Worm (Caenorhabditis elegans): Measurements from ENCODE around the gene F53F4.18.

The F53F4.18 gene

DNA sequence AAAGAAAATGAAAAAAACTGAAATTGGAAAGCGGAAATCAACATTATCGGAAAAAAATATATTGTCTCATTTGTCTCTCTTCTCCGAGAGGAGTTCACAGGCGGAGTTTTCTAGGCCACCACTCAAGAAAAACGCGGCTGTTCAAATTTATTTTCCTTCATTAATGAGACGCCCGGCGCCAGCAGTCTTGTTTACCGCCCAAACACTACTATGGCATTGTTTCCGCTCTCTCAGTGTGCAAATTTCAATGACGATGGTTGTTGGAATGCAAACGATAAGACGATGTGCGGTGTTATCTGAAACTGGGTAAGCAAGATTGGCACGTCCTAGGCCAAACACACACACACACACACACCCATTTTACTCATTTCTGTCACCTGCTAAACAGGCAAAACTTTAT, 33.2 kb upstream of the F53F4.18 start, which contains the start of gene cav-2 (continued):
- TF ChIP-seq F33H1.4 (GFP tag; IDR thresholded peaks at IDR 0.05): peak; percentile 44
- peak; percentile 95 for TF ChIP-seq lin-54 (GFP tag; optimal IDR thresholded peaks at IDR 0.05)
- TF ChIP-seq snpc-1.3 (tag; optimal IDR thresholded peaks at IDR 0.05; ENCODE audit: insufficient read depth): no peak
- TF ChIP-seq atf-7 (tag; optimal IDR thresholded peaks at IDR 0.05): peak; percentile 74
- no peak for TF ChIP-seq egrh-3 (GFP tag; IDR thresholded peaks at IDR 0.05)
- TF ChIP-seq egl-44 (GFP tag; IDR thresholded peaks at IDR 0.05): peak; percentile 33; the same call in 1 of the 2 replicates
- TF ChIP-seq D2030.7 (GFP tag; IDR thresholded peaks at IDR 0.05): peak; percentile 41
- TF ChIP-seq ceh-91 (GFP tag; IDR thresholded peaks at IDR 0.05): no peak
- TF ChIP-seq tbp1 (GFP tag; optimal IDR thresholded peaks at IDR 0.05): peak; percentile 4
- TF ChIP-seq xnd-1 (tag; optimal IDR thresholded peaks at IDR 0.05): peak; percentile 4
- TF ChIP-seq B0336.3 (GFP tag; IDR thresholded peaks at IDR 0.05): peak; percentile 61; the same call in 1 of the 2 replicates
- 0 out of 2 replicates have a peak, but pooled peaks have one; percentile 45 for TF ChIP-seq ceh-100 (GFP tag; IDR thresholded peaks at IDR 0.05)
- no peak for TF ChIP-seq unc-62 (GFP tag; optimal IDR thresholded peaks at IDR 0.05)
- peak; percentile 97 for TF ChIP-seq unc-130 (GFP tag; optimal IDR thresholded peaks at IDR 0.05)
- TF ChIP-seq B0035.1 (tag; optimal IDR thresholded peaks at IDR 0.05): peak; percentile 88
- 0 out of 2 replicates have a peak, but pooled peaks have one; percentile 51 for TF ChIP-seq ztf-28 (GFP tag; IDR thresholded peaks at IDR 0.05)
- peak; percentile 74 for TF ChIP-seq efl-1 (GFP tag; optimal IDR thresholded peaks at IDR 0.05)
- peak; percentile 36 for TF ChIP-seq F22D6.2 (tag; optimal IDR thresholded peaks at IDR 0.05)
- TF ChIP-seq snpc-4 (GFP tag; optimal IDR thresholded peaks at IDR 0.05): no peak
- peak in 2 of 4 experiments; percentile 40 to 78 for TF ChIP-seq snpc-4 (tag; optimal IDR thresholded peaks at IDR 0.05)
- TF ChIP-seq F49E8.2 (tag; optimal IDR thresholded peaks at IDR 0.05; ENCODE audit: insufficient read depth): no peak
- TF ChIP-seq sea-2 (GFP tag; IDR thresholded peaks at IDR 0.05): no peak
- TF ChIP-seq fkh-3 (tag; optimal IDR thresholded peaks at IDR 0.05): no peak
- TF ChIP-seq ztf-26 (tag; optimal IDR thresholded peaks at IDR 0.05): no peak
- peak; percentile 60 for TF ChIP-seq lir-1 (GFP tag; conservative IDR thresholded peaks at IDR 0.05)
- TF ChIP-seq attf-5 (GFP tag; optimal IDR thresholded peaks at IDR 0.05): peak; percentile 78
- peak; percentile 20 for TF ChIP-seq ztf-3 (GFP tag; optimal IDR thresholded peaks at IDR 0.05)
- TF ChIP-seq Y95B8A.8 (GFP tag; IDR thresholded peaks at IDR 0.05): peak; percentile 71; the same call in 1 of the 2 replicates
- peak; percentile 58 for TF ChIP-seq chd-7 (tag; optimal IDR thresholded peaks at IDR 0.05)
- peak; percentile 18 for TF ChIP-seq F23B12.7 (tag; optimal IDR thresholded peaks at IDR 0.05; ENCODE audit: insufficient read depth)
- no peak for TF ChIP-seq rpc-1 (optimal IDR thresholded peaks at IDR 0.05)
- TF ChIP-seq rpc-1 (tag; optimal IDR thresholded peaks at IDR 0.05): no peak
- TF ChIP-seq C17E4.6 (GFP tag; IDR thresholded peaks at IDR 0.05): no peak
- 0 out of 2 replicates have a peak, but pooled peaks have one; percentile 52 for TF ChIP-seq Y67H2A.10 (GFP tag; conservative IDR thresholded peaks at IDR 0.05)
- TF ChIP-seq B0019.2 (GFP tag; conservative IDR thresholded peaks at IDR 0.05): no peak
- peak; percentile 52; the same call in 1 of the 2 replicates for TF ChIP-seq nfyb-1 (GFP tag; IDR thresholded peaks at IDR 0.05)
- no peak for TF ChIP-seq nfya-1 (tag; optimal IDR thresholded peaks at IDR 0.05; ENCODE audit: borderline replicate concordance, insufficient read depth)
- no peak for TF ChIP-seq hlh-26 (GFP tag; conservative IDR thresholded peaks at IDR 0.05)

- no peak for TF ChIP-seq aptf-3 (GFP tag; IDR thresholded peaks at IDR 0.05)
- TF ChIP-seq lsl-1 (GFP tag; optimal IDR thresholded peaks at IDR 0.05): peak; percentile 84
- TF ChIP-seq D2030.7 (GFP tag; IDR thresholded peaks at IDR 0.05): peak; percentile 38; the same call in 1 of the 2 replicates
Observed at ce11 chrV:13559978-13560377, 29.9 kb upstream of the F53F4.18 start, which contains the start of gene C56A3.8. C56A3.8 (plus strand) TSS chrV:13560278.
